Fruit fly (Drosophila melanogaster) whole organism, embryonic: ENCODE results near the gene CG33124.
A peak's percentile ranks its signal among the peaks of the same experiment; 100 is the strongest.

Experiments used
- Adf1 ChIP-seq: fragments of 200-800 bp; sonication (Bioruptor generic); IDR thresholded peaks from 2 replicates; pipeline ENCODE4 v1.3.6; 2022; ENCODE audit warnings: missing biosample characterization, missing genetic modification characterization
- Atf3 ChIP-seq: fragments of 200-800 bp; sonication (Bioruptor generic); optimal IDR thresholded peaks from 3 replicates; lab custom pipeline; 2016; ENCODE audit warnings: missing biosample characterization, missing genetic modification characterization
- Bgb ChIP-seq: fragments of 200-800 bp; sonication (Bioruptor generic); IDR thresholded peaks from 2 replicates; pipeline ENCODE4 v1.3.6; 2022; ENCODE audit warnings: missing biosample characterization, missing genetic modification characterization; ENCODE audit not compliant: partially characterized antibody
- Bteb2 ChIP-seq: fragments of 200-800 bp; sonication (Bioruptor generic); optimal IDR thresholded peaks from 2 replicates; lab custom pipeline; 2016; ENCODE audit warnings: missing biosample characterization, missing genetic modification characterization
- CG11456 ChIP-seq: fragments of 200-800 bp; sonication (Bioruptor generic); IDR thresholded peaks from 3 replicates; pipeline ENCODE4 v1.3.6; 2022; ENCODE audit warnings: missing biosample characterization, missing genetic modification characterization
- CG15696 ChIP-seq: fragments of 200-800 bp; sonication (Bioruptor generic); optimal IDR thresholded peaks from 2 replicates; lab custom pipeline; 2019; ENCODE audit warnings: missing biosample characterization, mild to moderate bottlenecking, missing genetic modification characterization, moderate library complexity
- CG31224 ChIP-seq: fragments of 200-800 bp; sonication (Bioruptor generic); IDR thresholded peaks from 2 replicates; pipeline ENCODE4 v1.3.6; 2022; ENCODE audit warnings: missing biosample characterization, missing genetic modification characterization
- CG3407 ChIP-seq: fragments of 200-800 bp; sonication (Bioruptor generic); optimal IDR thresholded peaks from 2 replicates; lab custom pipeline; 2018; ENCODE audit warnings: missing biosample characterization, mild to moderate bottlenecking, missing genetic modification characterization
- CG8478 ChIP-seq: fragments of >200 bp; optimal IDR thresholded peaks from 2 replicates; lab custom pipeline; 2018
- CG8765 ChIP-seq: fragments of 200-800 bp; sonication (Bioruptor generic); IDR thresholded peaks from 2 replicates; pipeline ENCODE4 v1.3.6; 2022; ENCODE audit warnings: missing biosample characterization, missing genetic modification characterization
- CkIIα-i1 ChIP-seq: fragments of 200-800 bp; sonication (Bioruptor generic); IDR thresholded peaks from 2 replicates; pipeline ENCODE4 v1.3.6; 2022; ENCODE audit warnings: missing biosample characterization, missing genetic modification characterization
- CrebB ChIP-seq: fragments of 200-800 bp; sonication (Bioruptor generic); optimal IDR thresholded peaks from 3 replicates; lab custom pipeline; 2018; ENCODE audit warnings: missing biosample characterization, mild to moderate bottlenecking, missing genetic modification characterization
- D19A ChIP-seq: fragments of 200-800 bp; optimal IDR thresholded peaks from 3 replicates; lab custom pipeline; 2019; ENCODE audit warnings: missing biosample characterization, mild to moderate bottlenecking, missing genetic modification characterization, moderate library complexity
- Dad ChIP-seq: fragments of 200-800 bp; sonication (Bioruptor generic); optimal IDR thresholded peaks from 3 replicates; lab custom pipeline; 2016; ENCODE audit warnings: missing biosample characterization, missing genetic modification characterization
- Dek ChIP-seq: fragments of 200-800 bp; sonication (Bioruptor generic); optimal IDR thresholded peaks from 3 replicates; lab custom pipeline; 2019; ENCODE audit warnings: missing biosample characterization, mild to moderate bottlenecking, missing genetic modification characterization, moderate library complexity
- HHEX ChIP-seq: fragments of 200-800 bp; sonication (Bioruptor generic); optimal IDR thresholded peaks from 3 replicates; lab custom pipeline; 2017; ENCODE audit warnings: missing biosample characterization, mild to moderate bottlenecking, missing genetic modification characterization, missing genetic modification reagents
- HLH4C ChIP-seq: fragments of 200-800 bp; sonication (Bioruptor generic); IDR thresholded peaks from 3 replicates; pipeline ENCODE4 v1.3.6; 2022; ENCODE audit warnings: missing biosample characterization, missing genetic modification characterization; ENCODE audit not compliant: partially characterized antibody
- HLHmδ ChIP-seq: fragments of 200-800 bp; sonication (Bioruptor generic); optimal IDR thresholded peaks from 2 replicates; lab custom pipeline; 2018; ENCODE audit warnings: missing biosample characterization, mild to moderate bottlenecking, missing genetic modification characterization, moderate library complexity
- HmgD ChIP-seq: fragments of 200-800 bp; sonication (Bioruptor generic); optimal IDR thresholded peaks from 3 replicates; lab custom pipeline; 2016; ENCODE audit warnings: missing biosample characterization, missing genetic modification characterization
- Hmx ChIP-seq: fragments of 200-800 bp; sonication (Bioruptor generic); optimal IDR thresholded peaks from 2 replicates; lab custom pipeline; 2016; ENCODE audit warnings: missing biosample characterization, missing genetic modification characterization
- Kr ChIP-seq: fragments of 200-800 bp; sonication (Bioruptor generic); optimal IDR thresholded peaks from 2 replicates; lab custom pipeline; 2017; ENCODE audit warnings: missing biosample characterization, mild to moderate bottlenecking, missing genetic modification characterization
- Med ChIP-seq: fragments of 200-800 bp; sonication (Bioruptor generic); peaks from one replicate; lab custom pipeline; 2016; ENCODE audit warnings: missing biosample characterization, missing genetic modification characterization, mild to moderate bottlenecking, inconsistent platforms, moderate library complexity
- NK7.1 ChIP-seq: fragments of 200-800 bp; sonication (Bioruptor generic); optimal IDR thresholded peaks from 3 replicates; lab custom pipeline; 2016; ENCODE audit warnings: missing biosample characterization, missing genetic modification characterization
- NfI ChIP-seq: fragments of 200-800 bp; sonication (Bioruptor generic); optimal IDR thresholded peaks from 3 replicates; lab custom pipeline; 2018; ENCODE audit warnings: missing biosample characterization, mild to moderate bottlenecking, missing genetic modification characterization, moderate library complexity
- Optix ChIP-seq: fragments of 200-800 bp; sonication (Bioruptor generic); IDR thresholded peaks from 3 replicates; pipeline ENCODE4 v1.3.6; 2022; ENCODE audit warnings: missing biosample characterization, missing genetic modification characterization
- Rfx ChIP-seq: fragments of 200-800 bp; sonication (Bioruptor generic); IDR thresholded peaks from 2 replicates; pipeline ENCODE4 v1.3.6; 2022; ENCODE audit warnings: missing biosample characterization, missing genetic modification characterization
- Scr ChIP-seq: fragments of 200-800 bp; sonication (Bioruptor generic); IDR thresholded peaks from 2 replicates; pipeline ENCODE4 v1.3.6; 2022; ENCODE audit warnings: missing biosample characterization, missing genetic modification characterization; ENCODE audit not compliant: partially characterized antibody
- Stat92E ChIP-seq, 3 experiments: fragments of >200 bp in 2 of 3; fragments of 200-800 bp in 1 of 3; sonication (Bioruptor generic) in 1 of 3; optimal IDR thresholded peaks; 2 replicates each; lab custom pipeline; 2017 to 2019; ENCODE audit warnings: missing biosample characterization in 3 of 3, missing genetic modification characterization in 3 of 3, mild to moderate bottlenecking in 1 of 3, moderate library complexity in 1 of 3
- TFAM ChIP-seq: fragments of 200-800 bp; sonication (Bioruptor generic); optimal IDR thresholded peaks from 2 replicates; lab custom pipeline; 2017; ENCODE audit warnings: missing biosample characterization, missing genetic modification characterization, inconsistent platforms
- ara ChIP-seq: fragments of 200-800 bp; sonication (Bioruptor generic); IDR thresholded peaks from 2 replicates; pipeline ENCODE4 v1.3.6; 2022; ENCODE audit warnings: missing biosample characterization, missing genetic modification characterization
- ato ChIP-seq: fragments of 200-800 bp; sonication (Bioruptor generic); IDR thresholded peaks from 2 replicates; pipeline ENCODE4 v1.3.6; 2022; ENCODE audit warnings: missing biosample characterization, missing genetic modification characterization; ENCODE audit not compliant: partially characterized antibody
- btn ChIP-seq: fragments of 200-800 bp; sonication (Bioruptor generic); optimal IDR thresholded peaks from 2 replicates; lab custom pipeline; 2016; ENCODE audit warnings: missing biosample characterization, missing genetic modification characterization
- chn ChIP-seq: fragments of 200-800 bp; sonication (Bioruptor generic); optimal IDR thresholded peaks from 2 replicates; lab custom pipeline; 2016; ENCODE audit warnings: missing biosample characterization, missing genetic modification characterization
- dmrt99B ChIP-seq: fragments of 200-800 bp; sonication (Bioruptor generic); optimal IDR thresholded peaks from 2 replicates; lab custom pipeline; 2018; ENCODE audit warnings: missing biosample characterization, mild to moderate bottlenecking, missing genetic modification characterization, moderate library complexity
- ems ChIP-seq: fragments of 200-800 bp; sonication (Bioruptor generic); optimal IDR thresholded peaks from 3 replicates; lab custom pipeline; 2016; ENCODE audit warnings: missing biosample characterization, missing genetic modification characterization
- gsb ChIP-seq: fragments of 200-800 bp; sonication (Bioruptor generic); IDR thresholded peaks from 2 replicates; pipeline ENCODE4 v1.3.6; 2022; ENCODE audit warnings: missing biosample characterization, missing genetic modification characterization
- ham ChIP-seq: fragments of 200-800 bp; sonication (Bioruptor generic); IDR thresholded peaks from 2 replicates; pipeline ENCODE4 v1.3.6; 2022; ENCODE audit warnings: missing biosample characterization, missing genetic modification characterization
- lov ChIP-seq, 2 experiments: fragments of 200-800 bp in 1 of 2; fragments of >200 bp in 1 of 2; sonication (Bioruptor generic) in 1 of 2; IDR thresholded peaks in 1 of 2; optimal IDR thresholded peaks in 1 of 2; 2 replicates in 1 of 2; 3 replicates in 1 of 2; pipeline versions ENCODE4 v1.3.6 to Lab custom; 2017 to 2022; ENCODE audit warnings: missing biosample characterization in 1 of 2, missing genetic modification characterization in 1 of 2
- pita ChIP-seq: fragments of 200-800 bp; sonication (Bioruptor generic); optimal IDR thresholded peaks from 2 replicates; lab custom pipeline; 2017; ENCODE audit warnings: missing biosample characterization, mild to moderate bottlenecking, missing genetic modification characterization
- prd ChIP-seq, 3 experiments: fragments of >200 bp in 2 of 3; fragments of 200-800 bp in 1 of 3; sonication (Bioruptor generic) in 1 of 3; optimal IDR thresholded peaks in 2 of 3; IDR thresholded peaks in 1 of 3; 2 replicates in 2 of 3; 3 replicates in 1 of 3; pipeline versions ENCODE4 v1.3.6 to Lab custom; 2017 to 2022; ENCODE audit warnings: missing biosample characterization in 1 of 3, missing genetic modification characterization in 1 of 3
- pros ChIP-seq: fragments of 200-800 bp; sonication (Bioruptor generic); optimal IDR thresholded peaks from 3 replicates; lab custom pipeline; 2019; ENCODE audit warnings: missing biosample characterization, mild to moderate bottlenecking, missing genetic modification characterization, moderate library complexity
- pum ChIP-seq: fragments of 200-800 bp; sonication (Bioruptor generic); optimal IDR thresholded peaks from 2 replicates; lab custom pipeline; 2016; ENCODE audit warnings: missing biosample characterization, missing genetic modification characterization
- repo ChIP-seq: fragments of 200-800 bp; sonication (Bioruptor generic); optimal IDR thresholded peaks from 2 replicates; lab custom pipeline; 2016; ENCODE audit warnings: missing biosample characterization, missing genetic modification characterization
- sim ChIP-seq: fragments of 200-800 bp; sonication (Bioruptor generic); IDR thresholded peaks from 2 replicates; pipeline ENCODE4 v1.3.6; 2022; ENCODE audit warnings: missing biosample characterization, missing genetic modification characterization
- sug ChIP-seq: fragments of 200-800 bp; optimal IDR thresholded peaks from 2 replicates; lab custom pipeline; 2019; ENCODE audit warnings: missing biosample characterization, mild to moderate bottlenecking, missing genetic modification characterization, moderate library complexity
- tll ChIP-seq, 2 experiments: fragments of 200-800 bp in 1 of 2; fragments of >200 bp in 1 of 2; sonication (Bioruptor generic) in 1 of 2; optimal IDR thresholded peaks; 2 replicates each; lab custom pipeline; 2017 to 2019; ENCODE audit warnings: missing biosample characterization in 2 of 2, missing genetic modification characterization in 2 of 2, mild to moderate bottlenecking in 1 of 2, moderate library complexity in 1 of 2
- usp ChIP-seq: fragments of >200 bp; optimal IDR thresholded peaks from 2 replicates; lab custom pipeline; 2017; ENCODE audit warnings: missing biosample characterization, missing genetic modification characterization
- vnd ChIP-seq: fragments of 200-800 bp; sonication (Bioruptor generic); IDR thresholded peaks from 3 replicates; pipeline ENCODE4 v1.3.6; 2022; ENCODE audit warnings: missing biosample characterization, missing genetic modification characterization; ENCODE audit not compliant: partially characterized antibody

The CG33124 gene

DNA sequence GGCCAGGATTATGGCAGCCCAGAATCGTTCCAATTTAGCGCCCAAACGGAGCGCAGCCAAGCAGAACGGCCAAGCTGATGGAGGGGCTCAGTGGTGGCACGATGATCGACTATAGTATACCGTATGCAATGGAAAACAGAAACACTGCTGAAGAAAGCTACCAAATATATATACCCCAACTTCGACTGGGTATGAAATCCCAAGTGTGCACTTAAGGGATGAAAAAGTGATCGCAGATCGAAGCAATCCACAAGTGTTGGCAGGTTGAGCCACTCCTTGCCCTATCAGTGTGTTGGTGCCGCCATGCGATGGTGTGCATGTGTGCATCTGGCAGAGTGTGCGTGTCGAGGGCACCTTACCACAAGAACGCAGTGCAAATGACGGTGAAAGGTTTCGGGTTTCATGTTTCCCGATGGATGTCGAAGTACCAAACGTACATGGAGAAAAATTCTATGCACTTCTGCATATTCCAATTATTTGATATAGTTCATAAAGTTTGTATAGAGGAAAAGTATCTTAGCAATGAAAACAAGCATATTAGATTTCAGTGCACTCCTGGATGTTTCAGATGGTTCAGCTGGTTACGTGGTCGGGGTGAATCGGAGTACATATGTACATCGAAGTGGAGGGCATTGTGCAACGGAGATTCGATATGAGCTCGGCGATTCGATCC is 26.8 kb downstream of the CG33124 start (continued):
- TF ChIP-seq sim (GFP tag; lab: Robert Waterston, UW) (no peak), CG31224 (GFP tag; lab: Robert Waterston, UW) (peak; percentile 42; the same call in 1 of the 2 replicates), Rfx (GFP tag; lab: Robert Waterston, UW) (no peak), Stat92E (GFP tag; optimal IDR thresholded peaks at IDR 0.05; lab: Kevin White, UChicago) (no peak), CG8478 (lab: Kevin White, UChicago) (peak; percentile 66), NfI (GFP tag; lab: Kevin White, UChicago) (no peak), Dad (GFP tag; lab: Kevin White, UChicago) (no peak), ems (GFP tag; lab: Kevin White, UChicago) (no peak), ham (no peak), pita (GFP tag; lab: Kevin White, UChicago) (no peak), HLH4C (GFP tag; lab: Robert Waterston, UW) (peak; percentile 63), Dek (no peak), HLHmδ (GFP tag; lab: Kevin White, UChicago) (peak; percentile 30), sug (tag; lab: Kevin White, UChicago) (no peak), prd (optimal IDR thresholded peaks at IDR 0.05; lab: Kevin White, UChicago) (no peak), prd (GFP tag; IDR thresholded peaks at IDR 0.05; lab: Robert Waterston, UW) (peak; percentile 39; the same call in 2 of the 3 replicates), btn (GFP tag; lab: Kevin White, UChicago) (no peak), ara (peak; percentile 20; the same call in 1 of the 2 replicates), dmrt99B (tag; lab: Kevin White, UChicago) (no peak), tll (GFP tag; optimal IDR thresholded peaks at IDR 0.05; lab: Kevin White, UChicago) (peak in 1 of 2 experiments; percentile 23), lov (optimal IDR thresholded peaks at IDR 0.05; lab: Kevin White, UChicago) (no peak), lov (GFP tag; IDR thresholded peaks at IDR 0.05; lab: Robert Waterston, UW) (peak; percentile 27; the same call in 1 of the 3 replicates), TFAM (GFP tag; lab: Kevin White, UChicago) (no peak), CkIIα-i1 (GFP tag; lab: Robert Waterston, UW) (no peak), CG15696 (peak; percentile 52), Bgb (GFP tag; lab: Robert Waterston, UW) (peak; percentile 42; the same call in 1 of the 2 replicates), CG8765 (GFP tag; lab: Robert Waterston, UW) (peak; percentile 16; the same call in 1 of the 2 replicates), vnd (GFP tag; lab: Robert Waterston, UW) (0 out of 3 replicates have a peak, but pooled peaks have one; percentile 40), Optix (no peak), Scr (GFP tag; lab: Robert Waterston, UW) (peak; percentile 49), repo (GFP tag; lab: Kevin White, UChicago) (no peak), Med (GFP tag; lab: Kevin White, UChicago) (peak; percentile 7), chn (GFP tag; lab: Kevin White, UChicago) (no peak), NK7.1 (GFP tag; lab: Kevin White, UChicago) (no peak), CrebB (tag; lab: Kevin White, UChicago) (no peak), HmgD (GFP tag; lab: Kevin White, UChicago) (no peak), pros (peak; percentile 91), CG3407 (GFP tag; lab: Kevin White, UChicago) (no peak), ato (GFP tag; lab: Robert Waterston, UW) (0 out of 2 replicates have a peak, but pooled peaks have one; percentile 15), pum (GFP tag; lab: Kevin White, UChicago) (no peak), D19A (tag; lab: Kevin White, UChicago) (no peak), Bteb2 (GFP tag; lab: Kevin White, UChicago) (no peak), usp (GFP tag; lab: Kevin White, UChicago) (no peak), HHEX (no peak), Adf1 (GFP tag; lab: Robert Waterston, UW) (no peak), CG11456 (no peak), gsb (GFP tag; lab: Robert Waterston, UW) (no peak), Atf3 (no peak), Hmx (GFP tag; lab: Kevin White, UChicago) (no peak), Kr (GFP tag; lab: Kevin White, UChicago) (peak; percentile 69)
